Worm (Caenorhabditis elegans) whole organism, L1 larva: ENCODE measurements around the gene unc-3.

Source experiments
- C04F5.9 ChIP-seq: sonication (generic microtip); optimal IDR thresholded peaks from 2 replicates; lab custom pipeline; 2016; ENCODE audit warnings: missing genetic modification characterization, missing compliant biosample characterization
- C34B4.2 ChIP-seq: sonication (generic microtip); optimal IDR thresholded peaks from 2 replicates; lab custom pipeline; 2017; ENCODE audit warnings: mild to moderate bottlenecking, missing genetic modification characterization, missing compliant biosample characterization
- F16B12.6 ChIP-seq: fragments of 150-350 bp; optimal IDR thresholded peaks from 2 replicates; lab custom pipeline; 2014; ENCODE audit warnings: missing biosample characterization, missing genetic modification characterization
- Y116A8C.19 ChIP-seq: sonication (generic microtip); optimal IDR thresholded peaks from 2 replicates; lab custom pipeline; 2016; ENCODE audit warnings: missing compliant biosample characterization, missing genetic modification characterization, borderline replicate concordance
- aly-2 ChIP-seq: fragments of 150-350 bp; optimal IDR thresholded peaks from 2 replicates; lab custom pipeline; 2014; ENCODE audit warnings: missing biosample characterization, missing genetic modification characterization
- ama-1 ChIP-seq: fragments of 150-350 bp; optimal IDR thresholded peaks from 2 replicates; lab custom pipeline; 2014
- ceh-63 ChIP-seq: fragments of 200-800 bp; sonication (Bioruptor generic); optimal IDR thresholded peaks from 2 replicates; lab custom pipeline; 2018; ENCODE audit warnings: mild to moderate bottlenecking, missing genetic modification characterization, missing compliant biosample characterization
- ceh-82 ChIP-seq, 3 experiments: fragments of 150-350 bp in 1 of 3; sonication (generic microtip) in 2 of 3; optimal IDR thresholded peaks; 2 replicates each; lab custom pipeline; 2014 to 2017; ENCODE audit warnings: missing biosample characterization in 3 of 3, missing genetic modification characterization in 3 of 3
- ceh-88 ChIP-seq: fragments of 200-800 bp; sonication (Bioruptor generic); IDR thresholded peaks from 2 replicates; pipeline ENCODE4 v1.3.6; 2022; ENCODE audit warnings: missing genetic modification characterization, missing compliant biosample characterization
- ceh-90 ChIP-seq: sonication (generic microtip); optimal IDR thresholded peaks from 2 replicates; lab custom pipeline; 2016; ENCODE audit warnings: missing genetic modification characterization, missing compliant biosample characterization
- ces-1 ChIP-seq: fragments of 150-350 bp; optimal IDR thresholded peaks from 2 replicates; lab custom pipeline; 2014; ENCODE audit warnings: missing biosample characterization, missing genetic modification reagents, missing genetic modification characterization
- dpl-1 ChIP-seq, 3 experiments: fragments of 150-350 bp in 2 of 3; sonication (generic microtip) in 1 of 3; optimal IDR thresholded peaks; 2 replicates each; lab custom pipeline; 2014 to 2017; ENCODE audit warnings: missing biosample characterization in 3 of 3, missing genetic modification characterization in 3 of 3, missing genetic modification reagents in 3 of 3
- efl-1 ChIP-seq, 4 experiments: fragments of 150-350 bp; optimal IDR thresholded peaks in 3 of 4; peaks in 1 of 4; 1 replicate in 1 of 4; 2 replicates in 3 of 4; lab custom pipeline; 2014; ENCODE audit warnings: missing biosample characterization in 2 of 4, missing genetic modification characterization in 2 of 4, missing genetic modification reagents in 2 of 4
- efl-3 ChIP-seq: fragments of 200-800 bp; sonication (Bioruptor generic); optimal IDR thresholded peaks from 2 replicates; lab custom pipeline; 2018; ENCODE audit warnings: mild to moderate bottlenecking, missing genetic modification characterization, missing compliant biosample characterization
- egl-13 ChIP-seq: sonication (generic microtip); optimal IDR thresholded peaks from 2 replicates; lab custom pipeline; 2016; ENCODE audit warnings: missing genotype, missing genetic modification reagents, missing genetic modification characterization, missing compliant biosample characterization
- elt-2 ChIP-seq: sonication (generic microtip); optimal IDR thresholded peaks from 2 replicates; lab custom pipeline; 2016; ENCODE audit warnings: missing genetic modification characterization, mild to moderate bottlenecking, inconsistent platforms, missing compliant biosample characterization, missing genetic modification reagents
- fkh-10 ChIP-seq: sonication (generic microtip); optimal IDR thresholded peaks from 2 replicates; lab custom pipeline; 2017; ENCODE audit warnings: missing biosample characterization, missing genetic modification reagents, missing genetic modification characterization
- fkh-4 ChIP-seq: sonication (generic microtip); optimal IDR thresholded peaks from 2 replicates; lab custom pipeline; 2016; ENCODE audit warnings: missing compliant biosample characterization, missing genetic modification characterization, borderline replicate concordance
- hlh-17 ChIP-seq: fragments of 200-800 bp; sonication (Bioruptor generic); optimal IDR thresholded peaks from 2 replicates; lab custom pipeline; 2018; ENCODE audit warnings: missing genetic modification characterization, mild to moderate bottlenecking, missing compliant biosample characterization, moderate library complexity, borderline replicate concordance
- irx-1 ChIP-seq: sonication (generic microtip); optimal IDR thresholded peaks from 2 replicates; lab custom pipeline; 2016; ENCODE audit warnings: missing genetic modification characterization, missing compliant biosample characterization
- isw-1 ChIP-seq: fragments of 200-800 bp; sonication (Bioruptor generic); IDR thresholded peaks from 2 replicates; pipeline ENCODE4 v1.3.6; 2022; ENCODE audit warnings: missing genetic modification characterization, missing compliant biosample characterization
- lin-35 ChIP-seq, 2 experiments: fragments of 150-350 bp; optimal IDR thresholded peaks; 2 replicates each; lab custom pipeline; 2014; ENCODE audit warnings: missing biosample characterization in 2 of 2, missing genetic modification characterization in 2 of 2, missing genetic modification reagents in 2 of 2
- lin-39 ChIP-seq: fragments of 150-350 bp; optimal IDR thresholded peaks from 2 replicates; lab custom pipeline; 2014; ENCODE audit warnings: missing biosample characterization, missing genetic modification reagents, missing genetic modification characterization
- lir-3 ChIP-seq: sonication (generic microtip); optimal IDR thresholded peaks from 2 replicates; lab custom pipeline; 2016; ENCODE audit warnings: mild to moderate bottlenecking, missing genetic modification characterization, moderate library complexity, missing compliant biosample characterization; ENCODE audit not compliant: poor library complexity
- lsy-2 ChIP-seq, 2 experiments: fragments of 150-350 bp; optimal IDR thresholded peaks; 2 replicates each; lab custom pipeline; 2014; ENCODE audit warnings: missing biosample characterization in 2 of 2, missing genetic modification characterization in 2 of 2
- mab-9 ChIP-seq: fragments of 200-800 bp; sonication (Bioruptor generic); IDR thresholded peaks from 2 replicates; pipeline ENCODE4 v1.3.6; 2022; ENCODE audit warnings: missing genetic modification reagents, missing genetic modification characterization, missing compliant biosample characterization
- mdl-1 ChIP-seq, 2 experiments: fragments of 150-350 bp; optimal IDR thresholded peaks; 2 replicates each; lab custom pipeline; 2014 to 2017; ENCODE audit warnings: missing biosample characterization in 2 of 2, missing genetic modification characterization in 2 of 2, inconsistent platforms in 1 of 2
- mef-2 ChIP-seq: fragments of 150-350 bp; optimal IDR thresholded peaks from 2 replicates; lab custom pipeline; 2014; ENCODE audit warnings: missing biosample characterization, missing genetic modification characterization
- mep-1 ChIP-seq: fragments of 150-350 bp; optimal IDR thresholded peaks from 2 replicates; lab custom pipeline; 2014; ENCODE audit warnings: missing biosample characterization, missing genetic modification characterization
- nhr-11 ChIP-seq: fragments of 150-350 bp; optimal IDR thresholded peaks from 2 replicates; lab custom pipeline; 2014; ENCODE audit warnings: missing biosample characterization, missing genetic modification characterization
- nhr-12 ChIP-seq: sonication (generic microtip); optimal IDR thresholded peaks from 2 replicates; lab custom pipeline; 2017; ENCODE audit warnings: missing biosample characterization, missing genetic modification characterization
- nhr-19 ChIP-seq: fragments of 200-800 bp; sonication (Bioruptor generic); conservative IDR thresholded peaks from 2 replicates; pipeline ENCODE4 v1.3.6; 2022; ENCODE audit warnings: missing genetic modification characterization, missing compliant biosample characterization
- nhr-47 ChIP-seq: sonication (generic microtip); optimal IDR thresholded peaks from 2 replicates; lab custom pipeline; 2016; ENCODE audit warnings: mild to moderate bottlenecking, missing genetic modification characterization, moderate library complexity, missing compliant biosample characterization
- nhr-71 ChIP-seq: sonication (generic microtip); optimal IDR thresholded peaks from 2 replicates; lab custom pipeline; 2016; ENCODE audit warnings: mild to moderate bottlenecking, missing genetic modification characterization, moderate library complexity, missing compliant biosample characterization
- nhr-76 ChIP-seq: sonication (generic microtip); optimal IDR thresholded peaks from 2 replicates; lab custom pipeline; 2017; ENCODE audit warnings: missing biosample characterization, missing genetic modification characterization
- nhr-84 ChIP-seq: sonication (generic microtip); optimal IDR thresholded peaks from 2 replicates; lab custom pipeline; 2017; ENCODE audit warnings: missing biosample characterization, missing genetic modification characterization
- nhr-85 ChIP-seq: sonication (generic microtip); peaks from one replicate; lab custom pipeline; 2016; ENCODE audit warnings: missing genetic modification characterization, inconsistent platforms, missing compliant biosample characterization
- nhr-90 ChIP-seq: sonication (generic microtip); optimal IDR thresholded peaks from 2 replicates; lab custom pipeline; 2016; ENCODE audit warnings: mild to moderate bottlenecking, missing genetic modification characterization, missing compliant biosample characterization; ENCODE audit not compliant: poor library complexity
- rnt-1 ChIP-seq: sonication (generic microtip); optimal IDR thresholded peaks from 2 replicates; lab custom pipeline; 2016; ENCODE audit warnings: mild to moderate bottlenecking, missing genetic modification characterization, moderate library complexity, missing compliant biosample characterization
- sptf-1 ChIP-seq: fragments of 150-350 bp; optimal IDR thresholded peaks from 2 replicates; lab custom pipeline; 2014; ENCODE audit warnings: missing biosample characterization, missing genetic modification characterization
- sup-37 ChIP-seq: fragments of 200-800 bp; sonication (Bioruptor generic); optimal IDR thresholded peaks from 2 replicates; lab custom pipeline; 2018; ENCODE audit warnings: mild to moderate bottlenecking, missing genetic modification characterization, missing compliant biosample characterization
- swsn-7 ChIP-seq: sonication (generic microtip); optimal IDR thresholded peaks from 2 replicates; lab custom pipeline; 2016; ENCODE audit warnings: missing genetic modification characterization, missing compliant biosample characterization
- unc-62 ChIP-seq: fragments of 150-350 bp; optimal IDR thresholded peaks from 2 replicates; lab custom pipeline; 2014; ENCODE audit warnings: missing biosample characterization, missing genetic modification reagents, missing genetic modification characterization
- unc-86 ChIP-seq: sonication (generic microtip); optimal IDR thresholded peaks from 2 replicates; lab custom pipeline; 2016; ENCODE audit warnings: missing genetic modification characterization, missing compliant biosample characterization
- unc-98 ChIP-seq: fragments of 200-800 bp; sonication (Bioruptor generic); IDR thresholded peaks from 2 replicates; pipeline ENCODE4 v1.3.6; 2022; ENCODE audit warnings: missing genetic modification characterization, missing compliant biosample characterization
- vab-15 ChIP-seq: sonication (generic microtip); optimal IDR thresholded peaks from 2 replicates; lab custom pipeline; 2017; ENCODE audit warnings: missing genotype, mild to moderate bottlenecking, missing genetic modification characterization, missing compliant biosample characterization
- xbp-1 ChIP-seq: sonication (generic microtip); optimal IDR thresholded peaks from 2 replicates; lab custom pipeline; 2016; ENCODE audit warnings: missing genetic modification characterization, missing compliant biosample characterization
- zag-1 ChIP-seq: fragments of 150-350 bp; optimal IDR thresholded peaks from 2 replicates; lab custom pipeline; 2014; ENCODE audit warnings: missing biosample characterization, missing genetic modification characterization
- ztf-11 ChIP-seq, 2 experiments: sonication (generic microtip); optimal IDR thresholded peaks; 2 replicates each; lab custom pipeline; 2016 to 2017; ENCODE audit warnings: missing genetic modification characterization in 2 of 2, missing biosample characterization in 1 of 2, missing compliant biosample characterization in 1 of 2
- ztf-4 ChIP-seq: fragments of 150-350 bp; optimal IDR thresholded peaks from 2 replicates; lab custom pipeline; 2014; ENCODE audit warnings: missing biosample characterization, missing genetic modification characterization

The unc-3 gene

ce11 chrX:14812061-14812460 lies 38.7 kb downstream of the unc-3 start, which contains the start of gene T04C10.3:
Gene T04C10.3 (plus strand): TSS chrX:14812361.
- TF ChIP-seq mab-9 (GFP tag; lab: Robert Waterston, UW), result no peak
- no peak for TF ChIP-seq nhr-47 (tag; lab: Kevin White, UChicago)
- no peak for TF ChIP-seq nhr-19 (GFP tag; lab: Robert Waterston, UW)
- TF ChIP-seq lin-39 (tag; lab: Kevin White, UChicago), result no peak
- no peak for TF ChIP-seq irx-1 (tag; lab: Kevin White, UChicago)
- no peak for TF ChIP-seq ceh-63 (GFP tag; lab: Kevin White, UChicago)
- no peak for TF ChIP-seq aly-2 (tag; lab: Kevin White, UChicago)
- no peak for TF ChIP-seq unc-98 (GFP tag; lab: Robert Waterston, UW)
- no peak for TF ChIP-seq nhr-11 (tag; lab: Kevin White, UChicago)

ce11 chrX:14813398-14813797 lies 40.1 kb downstream of the unc-3 start:
- TF ChIP-seq F16B12.6 (tag; lab: Kevin White, UChicago) (no peak), mdl-1 (tag; optimal IDR thresholded peaks at IDR 0.05; lab: Kevin White, UChicago) (peak in 1 of 2 experiments; percentile 43), rnt-1 (tag; lab: Kevin White, UChicago) (peak; percentile 87), mef-2 (tag; lab: Kevin White, UChicago) (no peak), unc-86 (tag; lab: Kevin White, UChicago) (peak; percentile 55), nhr-12 (tag; lab: Kevin White, UChicago) (no peak), lsy-2 (tag; optimal IDR thresholded peaks at IDR 0.05; lab: Kevin White, UChicago) (peak; percentile 78 to 79), dpl-1 (GFP tag; optimal IDR thresholded peaks at IDR 0.05; lab: Kevin White, UChicago) (peak in 2 of 3 experiments; percentile 35 to 44), ztf-4 (peak; percentile 58), nhr-84 (tag; lab: Kevin White, UChicago) (no peak), isw-1 (GFP tag; lab: Robert Waterston, UW) (peak; percentile 40), lir-3 (peak; percentile 66), elt-2 (tag; lab: Kevin White, UChicago) (peak; percentile 75), ztf-11 (tag; optimal IDR thresholded peaks at IDR 0.05; lab: Kevin White, UChicago) (peak in 1 of 2 experiments; percentile 52), nhr-76 (tag; lab: Kevin White, UChicago) (no peak), ceh-82 (tag; optimal IDR thresholded peaks at IDR 0.05; lab: Kevin White, UChicago) (peak; percentile 78 to 86 (median 86)), egl-13 (tag; lab: Kevin White, UChicago) (peak; percentile 80), Y116A8C.19 (tag; lab: Kevin White, UChicago) (no peak), C34B4.2 (tag; lab: Kevin White, UChicago) (no peak), ceh-90 (peak; percentile 29), fkh-4 (tag; lab: Kevin White, UChicago) (peak; percentile 47), irx-1 (tag; lab: Kevin White, UChicago) (peak; percentile 90), efl-1 (optimal IDR thresholded peaks at IDR 0.05; lab: Kevin White, UChicago) (peak; percentile 58 to 62), efl-1 (GFP tag; optimal IDR thresholded peaks at IDR 0.05 in 1 of 2; lab: Kevin White, UChicago) (peak; percentile 7 to 93), xbp-1 (peak; percentile 77), swsn-7 (tag; lab: Kevin White, UChicago) (peak; percentile 79), nhr-71 (peak; percentile 86), efl-3 (GFP tag; lab: Kevin White, UChicago) (no peak), sptf-1 (tag; lab: Kevin White, UChicago) (no peak), sup-37 (GFP tag; lab: Kevin White, UChicago) (peak; percentile 66), C04F5.9 (peak; percentile 23), hlh-17 (GFP tag; lab: Kevin White, UChicago) (no peak), lin-35 (GFP tag; optimal IDR thresholded peaks at IDR 0.05; lab: Kevin White, UChicago) (peak; percentile 20 to 80), vab-15 (tag; lab: Kevin White, UChicago) (no peak), ama-1 (lab: Kevin White, UChicago) (no peak), nhr-85 (tag; lab: Kevin White, UChicago) (peak; percentile 73), mep-1 (peak; percentile 97), unc-62 (no peak), lin-39 (tag; lab: Kevin White, UChicago) (peak; percentile 79), zag-1 (tag; lab: Kevin White, UChicago) (no peak), fkh-10 (GFP tag; lab: Kevin White, UChicago) (peak; percentile 66), nhr-90 (tag; lab: Kevin White, UChicago) (peak; percentile 86), ces-1 (GFP tag; lab: Kevin White, UChicago) (no peak), ceh-88 (GFP tag; lab: Robert Waterston, UW) (peak; percentile 61)
